Worm (Caenorhabditis elegans): ENCODE results near the gene lin-23.

DNA sequence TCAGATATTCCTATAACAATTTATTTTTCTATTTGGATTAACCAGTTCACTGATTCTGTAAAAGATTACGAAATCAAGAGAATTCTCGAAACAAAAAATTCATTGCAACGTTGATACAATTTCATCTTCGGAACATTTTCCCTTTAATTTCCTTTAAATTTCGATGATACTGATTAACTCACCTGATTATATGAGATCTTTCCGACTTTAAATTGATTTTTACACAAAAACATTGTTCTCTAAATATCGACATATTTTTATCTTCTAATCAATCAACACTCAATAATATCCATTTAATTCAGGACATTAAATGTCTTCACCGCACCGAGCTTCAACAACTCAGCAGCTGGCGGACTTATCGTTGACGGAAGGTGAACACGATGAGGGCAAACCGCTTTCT is at the start of gene lin-23:
- TF ChIP-seq hnd-1 (tag; optimal IDR thresholded peaks at IDR 0.05) (no peak), F13C5.2 (tag; optimal IDR thresholded peaks at IDR 0.05) (no peak), tbx-11 (GFP tag; IDR thresholded peaks at IDR 0.05) (no peak), tbx-37 (GFP tag; conservative IDR thresholded peaks at IDR 0.05) (no peak), ama-1 (optimal IDR thresholded peaks at IDR 0.05) (no peak), scrt-1 (GFP tag; IDR thresholded peaks at IDR 0.05) (no peak), ets-7 (tag; optimal IDR thresholded peaks at IDR 0.05) (no peak), flt-1 (GFP tag; IDR thresholded peaks at IDR 0.05) (no peak), ceh-13 (GFP tag; optimal IDR thresholded peaks at IDR 0.05) (no peak), tra-4 (tag; optimal IDR thresholded peaks at IDR 0.05) (no peak), aly-1 (tag; optimal IDR thresholded peaks at IDR 0.05) (no peak), pes-1 (GFP tag; IDR thresholded peaks at IDR 0.05) (no peak)

All from whole organism, early embryonic.